Worm (Caenorhabditis elegans) whole organism, young adult: ENCODE results near the gene rgs-7.

ENCODE experiments used
- D2030.7 ChIP-seq: fragments of 200-800 bp; sonication (Bioruptor generic); IDR thresholded peaks from 2 replicates; pipeline ENCODE4 v1.3.6; 2022; ENCODE audit warnings: missing genetic modification reagents, missing genetic modification characterization, missing compliant biosample characterization
- F22D6.2 ChIP-seq: sonication (generic microtip); optimal IDR thresholded peaks from 2 replicates; lab custom pipeline; 2016; ENCODE audit warnings: mild to moderate bottlenecking, missing genetic modification characterization, missing compliant biosample characterization
- F23B12.7 ChIP-seq: sonication (generic microtip); optimal IDR thresholded peaks from 2 replicates; lab custom pipeline; 2017; ENCODE audit warnings: missing genetic modification characterization, mild to moderate bottlenecking, missing compliant biosample characterization, antibody characterized with exemption, moderate library complexity; ENCODE audit not compliant: insufficient read depth
- F37B4.10 ChIP-seq: fragments of 200-800 bp; sonication (Bioruptor generic); IDR thresholded peaks from 2 replicates; pipeline ENCODE4 v1.3.6; 2022; ENCODE audit warnings: missing genetic modification characterization, missing compliant biosample characterization
- F57A8.1 ChIP-seq: fragments of 200-800 bp; sonication (Bioruptor generic); optimal IDR thresholded peaks from 2 replicates; lab custom pipeline; 2018; ENCODE audit warnings: mild to moderate bottlenecking, missing genetic modification characterization, moderate library complexity, missing compliant biosample characterization
- K12H6.12 ChIP-seq: fragments of 200-800 bp; sonication (Bioruptor generic); optimal IDR thresholded peaks from 2 replicates; lab custom pipeline; 2018; ENCODE audit warnings: mild to moderate bottlenecking, missing genetic modification characterization, missing compliant biosample characterization
- T07F8.4 ChIP-seq: sonication (generic microtip); optimal IDR thresholded peaks from 2 replicates; lab custom pipeline; 2016; ENCODE audit warnings: mild to moderate bottlenecking, missing genetic modification characterization, moderate library complexity, missing compliant biosample characterization
- ZK185.1 ChIP-seq: sonication (generic microtip); optimal IDR thresholded peaks from 2 replicates; lab custom pipeline; 2016; ENCODE audit warnings: mild to moderate bottlenecking, missing genetic modification characterization, missing compliant biosample characterization; ENCODE audit not compliant: poor library complexity, severe bottlenecking
- cebp-1 ChIP-seq, 2 experiments: fragments of 200-800 bp in 1 of 2; sonication (Bioruptor generic) in 1 of 2; sonication (generic microtip) in 1 of 2; IDR thresholded peaks in 1 of 2; optimal IDR thresholded peaks in 1 of 2; 2 replicates each; pipeline versions ENCODE4 v1.3.6 to Lab custom; 2017 to 2022; ENCODE audit warnings: missing compliant biosample characterization in 2 of 2, missing genetic modification characterization in 2 of 2, mild to moderate bottlenecking in 1 of 2, missing genetic modification reagents in 1 of 2, moderate library complexity in 1 of 2
- ceh-27 ChIP-seq: fragments of 200-800 bp; sonication (Bioruptor generic); optimal IDR thresholded peaks from 2 replicates; lab custom pipeline; 2018; ENCODE audit warnings: mild to moderate bottlenecking, missing genetic modification characterization, moderate library complexity, missing compliant biosample characterization
- ceh-58 ChIP-seq: fragments of 200-800 bp; sonication (Bioruptor generic); IDR thresholded peaks from 2 replicates; pipeline ENCODE4 v1.3.6; 2022; ENCODE audit warnings: missing genetic modification characterization, missing compliant biosample characterization
- ceh-79 ChIP-seq: sonication (generic microtip); optimal IDR thresholded peaks from 2 replicates; lab custom pipeline; 2017; ENCODE audit warnings: mild to moderate bottlenecking, missing genetic modification characterization, missing compliant biosample characterization
- chd-7 ChIP-seq: sonication (generic microtip); optimal IDR thresholded peaks from 2 replicates; lab custom pipeline; 2016; ENCODE audit warnings: mild to moderate bottlenecking, missing genetic modification characterization, moderate library complexity, missing compliant biosample characterization
- die-1 ChIP-seq: sonication (generic microtip); optimal IDR thresholded peaks from 2 replicates; lab custom pipeline; 2016; ENCODE audit warnings: missing genotype, mild to moderate bottlenecking, missing genetic modification characterization, missing compliant biosample characterization
- fkh-3 ChIP-seq: sonication (generic microtip); optimal IDR thresholded peaks from 2 replicates; lab custom pipeline; 2016; ENCODE audit warnings: mild to moderate bottlenecking, missing genetic modification characterization, missing compliant biosample characterization
- hmg-20 ChIP-seq: fragments of 200-800 bp; sonication (Bioruptor generic); IDR thresholded peaks from 2 replicates; pipeline ENCODE4 v1.3.6; 2022; ENCODE audit warnings: missing genetic modification reagents, missing genetic modification characterization, missing compliant biosample characterization
- lin-26 ChIP-seq: fragments of 200-800 bp; sonication (Bioruptor generic); IDR thresholded peaks from 2 replicates; pipeline ENCODE4 v1.3.6; 2022; ENCODE audit warnings: missing genetic modification reagents, missing genetic modification characterization, missing compliant biosample characterization
- lsy-27 ChIP-seq: sonication (generic microtip); optimal IDR thresholded peaks from 2 replicates; lab custom pipeline; 2017; ENCODE audit warnings: missing genetic modification characterization, mild to moderate bottlenecking, missing compliant biosample characterization, antibody characterized with exemption, missing genotype, borderline replicate concordance; ENCODE audit not compliant: insufficient read depth
- madf-3 ChIP-seq: fragments of 200-800 bp; sonication (Bioruptor generic); IDR thresholded peaks from 2 replicates; pipeline ENCODE4 v1.3.6; 2022; ENCODE audit warnings: missing genetic modification reagents, missing genetic modification characterization, missing compliant biosample characterization
- mcd-1 ChIP-seq: fragments of 200-800 bp; sonication (Bioruptor generic); IDR thresholded peaks from 2 replicates; pipeline ENCODE4 v1.3.6; 2022; ENCODE audit warnings: missing genetic modification reagents, missing genetic modification characterization, missing compliant biosample characterization
- mel-28 ChIP-seq: sonication (generic microtip); optimal IDR thresholded peaks from 2 replicates; lab custom pipeline; 2016; ENCODE audit warnings: borderline replicate concordance, mild to moderate bottlenecking, missing genetic modification characterization, missing compliant biosample characterization
- nfya-1 ChIP-seq: sonication (generic microtip); optimal IDR thresholded peaks from 2 replicates; lab custom pipeline; 2017; ENCODE audit warnings: antibody characterized with exemption, missing compliant biosample characterization, missing genetic modification characterization, borderline replicate concordance; ENCODE audit not compliant: insufficient read depth
- nhr-120 ChIP-seq: fragments of 200-800 bp; sonication (Bioruptor generic); IDR thresholded peaks from 2 replicates; pipeline ENCODE4 v1.3.6; 2022; ENCODE audit warnings: missing genetic modification characterization, missing compliant biosample characterization
- nhr-27 ChIP-seq: fragments of 200-800 bp; sonication (Bioruptor generic); optimal IDR thresholded peaks from 2 replicates; lab custom pipeline; 2018; ENCODE audit warnings: mild to moderate bottlenecking, missing genetic modification characterization, moderate library complexity, missing compliant biosample characterization
- nhr-80 ChIP-seq: sonication (generic microtip); optimal IDR thresholded peaks from 2 replicates; lab custom pipeline; 2016; ENCODE audit warnings: missing genetic modification characterization, missing compliant biosample characterization
- rpc-1 ChIP-seq, 2 experiments: fragments of 150-350 bp in 1 of 2; sonication (generic microtip) in 1 of 2; optimal IDR thresholded peaks; 2 replicates each; lab custom pipeline; 2014 to 2018; ENCODE audit warnings: missing biosample characterization in 1 of 2, missing genetic modification characterization in 1 of 2, missing genetic modification reagents in 1 of 2, missing genotype in 1 of 2
- sea-2 ChIP-seq: fragments of 200-800 bp; sonication (Bioruptor generic); IDR thresholded peaks from 2 replicates; pipeline ENCODE4 v1.3.6; 2022; ENCODE audit warnings: missing genetic modification characterization, missing compliant biosample characterization
- snpc-4 ChIP-seq, 5 experiments: fragments of 150-350 bp in 1 of 5; sonication (generic microtip) in 4 of 5; optimal IDR thresholded peaks; 2 replicates each; lab custom pipeline; 2014 to 2018; ENCODE audit warnings: missing genetic modification characterization in 5 of 5, missing biosample characterization in 3 of 5, antibody characterized with exemption in 2 of 5, mild to moderate bottlenecking in 2 of 5, missing compliant biosample characterization in 2 of 5, missing genotype in 2 of 5, moderate library complexity in 2 of 5, missing genetic modification reagents in 1 of 5
- somi-1 ChIP-seq: fragments of 200-800 bp; sonication (Bioruptor generic); optimal IDR thresholded peaks from 2 replicates; lab custom pipeline; 2018; ENCODE audit warnings: mild to moderate bottlenecking, missing genetic modification characterization, missing compliant biosample characterization
- sptf-2 ChIP-seq: fragments of 200-800 bp; sonication (Bioruptor generic); optimal IDR thresholded peaks from 2 replicates; lab custom pipeline; 2018; ENCODE audit warnings: mild to moderate bottlenecking, missing genetic modification characterization, missing compliant biosample characterization
- unc-130 ChIP-seq: sonication (generic microtip); optimal IDR thresholded peaks from 2 replicates; lab custom pipeline; 2016; ENCODE audit warnings: missing genetic modification reagents, missing genetic modification characterization, missing compliant biosample characterization
- zim-3 ChIP-seq: sonication (generic microtip); optimal IDR thresholded peaks from 2 replicates; lab custom pipeline; 2017; ENCODE audit warnings: mild to moderate bottlenecking, missing genetic modification characterization, moderate library complexity, missing compliant biosample characterization
- ztf-22 ChIP-seq: fragments of 200-800 bp; sonication (Bioruptor generic); optimal IDR thresholded peaks from 2 replicates; lab custom pipeline; 2018; ENCODE audit warnings: mild to moderate bottlenecking, missing genetic modification characterization, moderate library complexity, missing compliant biosample characterization
- ztf-26 ChIP-seq: sonication (generic microtip); optimal IDR thresholded peaks from 2 replicates; lab custom pipeline; 2017; ENCODE audit warnings: missing genetic modification characterization, missing compliant biosample characterization
- ztf-3 ChIP-seq: fragments of 200-800 bp; sonication (Bioruptor generic); optimal IDR thresholded peaks from 2 replicates; lab custom pipeline; 2018; ENCODE audit warnings: mild to moderate bottlenecking, missing genetic modification characterization, missing compliant biosample characterization

Gene rgs-7

DNA sequence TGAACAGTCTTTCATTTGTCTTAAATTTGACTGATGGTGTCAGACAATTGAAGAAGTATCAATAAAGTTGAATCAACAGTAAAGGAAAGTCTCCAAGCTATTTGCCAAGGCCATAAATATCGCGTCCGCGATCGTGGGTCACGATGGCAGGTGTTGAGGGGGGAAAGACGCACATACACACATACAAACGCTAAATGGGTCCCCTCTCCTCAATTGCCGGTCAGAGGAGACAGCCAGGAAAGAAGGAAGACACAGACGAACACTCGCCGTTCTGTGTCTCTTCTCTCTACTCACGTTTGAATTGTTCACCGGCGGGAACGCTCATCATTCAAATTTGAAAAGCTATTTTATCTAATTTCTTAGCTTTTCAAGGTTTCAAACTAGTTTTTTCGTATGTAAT lies 1.5 kb upstream of the rgs-7 start (continued):
- peak; percentile 53 for TF ChIP-seq ceh-27 (GFP tag; lab: Kevin White, UChicago)
- no peak for TF ChIP-seq sptf-2 (GFP tag; lab: Kevin White, UChicago)
- peak; percentile 65 for TF ChIP-seq ztf-26 (tag; lab: Kevin White, UChicago)
- TF ChIP-seq lin-26 (GFP tag; lab: Robert Waterston, UW) = no peak
- TF ChIP-seq T07F8.4 (tag; lab: Kevin White, UChicago) = no peak
- TF ChIP-seq cebp-1 (GFP tag; IDR thresholded peaks at IDR 0.05; lab: Robert Waterston, UW) = no peak
- peak; percentile 60 for TF ChIP-seq cebp-1 (tag; optimal IDR thresholded peaks at IDR 0.05; lab: Kevin White, UChicago)
- TF ChIP-seq lsy-27 (tag; lab: Kevin White, UChicago) = no peak
- TF ChIP-seq madf-3 (GFP tag; lab: Robert Waterston, UW) = no peak
- TF ChIP-seq ztf-3 (GFP tag; lab: Kevin White, UChicago) = no peak
- TF ChIP-seq ZK185.1 (tag; lab: Kevin White, UChicago) = no peak
- no peak for TF ChIP-seq snpc-4 (GFP tag; optimal IDR thresholded peaks at IDR 0.05; lab: Kevin White, UChicago)
- TF ChIP-seq snpc-4 (tag; optimal IDR thresholded peaks at IDR 0.05; lab: Kevin White, UChicago) = no peak

DNA sequence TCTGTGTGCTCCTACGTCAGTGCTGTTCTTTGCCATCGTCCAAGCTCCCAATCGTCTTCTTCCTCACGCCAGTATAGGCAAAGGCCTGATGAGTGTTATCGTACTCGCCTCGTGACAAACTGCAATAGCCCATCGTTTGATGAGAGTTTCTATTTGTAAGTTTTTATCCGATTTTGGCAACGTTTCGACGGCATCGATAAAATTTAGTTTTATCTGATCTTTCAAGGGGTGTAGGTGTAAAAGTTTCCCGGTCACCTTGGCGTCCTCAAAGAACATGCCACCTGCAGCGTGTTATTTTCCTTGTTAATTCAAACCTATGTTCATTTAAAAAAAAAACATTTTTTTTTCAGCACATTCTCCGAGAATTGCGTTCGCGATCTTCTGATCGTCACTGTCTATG lies 4.8 kb downstream of the rgs-7 start:
- TF ChIP-seq die-1 (tag; lab: Kevin White, UChicago) (no peak), fkh-3 (tag; lab: Kevin White, UChicago) (no peak), F23B12.7 (tag; lab: Kevin White, UChicago) (no peak), chd-7 (no peak), F37B4.10 (no peak), K12H6.12 (tag; lab: Kevin White, UChicago) (no peak), F57A8.1 (no peak), ztf-22 (GFP tag; lab: Kevin White, UChicago) (no peak), nhr-120 (no peak), rpc-1 (optimal IDR thresholded peaks at IDR 0.05; lab: Kevin White, UChicago) (no peak), rpc-1 (tag; optimal IDR thresholded peaks at IDR 0.05; lab: Kevin White, UChicago) (no peak), zim-3 (tag; lab: Kevin White, UChicago) (no peak), hmg-20 (no peak), nhr-27 (tag; lab: Kevin White, UChicago) (no peak), somi-1 (GFP tag; lab: Kevin White, UChicago) (no peak), ceh-58 (no peak), sea-2 (GFP tag; lab: Robert Waterston, UW) (no peak), nfya-1 (tag; lab: Kevin White, UChicago) (no peak), mcd-1 (GFP tag; lab: Robert Waterston, UW) (no peak), F22D6.2 (tag; lab: Kevin White, UChicago) (no peak)
- TF ChIP-seq, all 124 proteins: peak for 0

DNA sequence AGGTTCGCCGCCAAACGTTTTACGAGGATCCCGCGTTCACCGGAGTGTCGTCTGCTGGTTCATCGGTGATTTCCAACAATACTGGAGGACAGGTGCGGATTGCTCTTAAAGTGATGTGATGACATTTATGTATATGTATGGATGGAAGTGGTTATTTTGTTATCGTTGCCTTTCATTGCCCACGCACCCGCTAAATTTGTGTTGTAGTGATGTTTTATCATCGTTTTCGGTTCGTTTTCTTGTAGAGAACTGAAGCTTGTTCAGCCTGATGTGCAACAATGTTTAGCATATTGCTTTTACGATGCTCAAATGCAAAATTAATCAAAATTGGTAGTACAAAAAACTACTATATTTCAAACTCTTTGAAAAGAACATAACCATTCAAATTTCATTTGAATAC lies 5.5 kb downstream of the rgs-7 start:
- TF ChIP-seq cebp-1 (GFP tag; IDR thresholded peaks at IDR 0.05; lab: Robert Waterston, UW) (no peak), cebp-1 (tag; optimal IDR thresholded peaks at IDR 0.05; lab: Kevin White, UChicago) (no peak), nhr-80 (tag; lab: Kevin White, UChicago) (peak; percentile 31), mel-28 (no peak), F57A8.1 (no peak), D2030.7 (GFP tag; lab: Robert Waterston, UW) (no peak), F37B4.10 (no peak), unc-130 (GFP tag; lab: Kevin White, UChicago) (no peak), ceh-79 (tag; lab: Kevin White, UChicago) (no peak)
